Fruit fly (Drosophila melanogaster): ENCODE data around the gene CG2202.

Gene CG2202

dm6 chrX:10832369-10832768 lies 16.2 kb upstream of the CG2202 start (continued):
- TF ChIP-seq sim (GFP tag; IDR thresholded peaks at IDR 0.05) = no peak
- no peak for TF ChIP-seq CG6765 (GFP tag; optimal IDR thresholded peaks at IDR 0.05)
- no peak for TF ChIP-seq Xrp1 (GFP tag; IDR thresholded peaks at IDR 0.05)
- TF ChIP-seq zfh1 (GFP tag; IDR thresholded peaks at IDR 0.05) = peak; percentile 77; the same call in 2 of the 3 replicates
- peak; percentile 16 for TF ChIP-seq CG4707 (GFP tag; optimal IDR thresholded peaks at IDR 0.05)
- peak; percentile 55 for TF ChIP-seq Side (GFP tag; optimal IDR thresholded peaks at IDR 0.05)
- no peak for TF ChIP-seq Hand (GFP tag; optimal IDR thresholded peaks at IDR 0.05)
- no peak for TF ChIP-seq hbn (GFP tag; IDR thresholded peaks at IDR 0.05; ENCODE audit: partially characterized antibody)
- no peak for TF ChIP-seq Awh (GFP tag; IDR thresholded peaks at IDR 0.05)
- peak; percentile 54 for TF ChIP-seq CG8944 (GFP tag; optimal IDR thresholded peaks at IDR 0.05)
- TF ChIP-seq CG18011 (GFP tag; optimal IDR thresholded peaks at IDR 0.05) = no peak
- TF ChIP-seq CG11504 (tag; optimal IDR thresholded peaks at IDR 0.05) = peak; percentile 65
- peak; percentile 48; the same call in 1 of the 2 replicates for TF ChIP-seq CG17328 (GFP tag; IDR thresholded peaks at IDR 0.05)
- no peak for TF ChIP-seq Gsc (GFP tag; IDR thresholded peaks at IDR 0.05)
- no peak for TF ChIP-seq CG32767 (GFP tag; IDR thresholded peaks at IDR 0.05)
- no peak for TF ChIP-seq gsb (GFP tag; IDR thresholded peaks at IDR 0.05)
- peak; percentile 33 for TF ChIP-seq CG4328 (GFP tag; optimal IDR thresholded peaks at IDR 0.05)
- no peak for TF ChIP-seq CG10274 (GFP tag; optimal IDR thresholded peaks at IDR 0.05)
- TF ChIP-seq CG2199 (GFP tag; IDR thresholded peaks at IDR 0.05) = peak; percentile 83
- TF ChIP-seq MESR4 (GFP tag; optimal IDR thresholded peaks at IDR 0.05) = no peak
- TF ChIP-seq sima (GFP tag; optimal IDR thresholded peaks at IDR 0.05) = no peak
- TF ChIP-seq CG31224 (GFP tag; IDR thresholded peaks at IDR 0.05) = no peak
- no peak for TF ChIP-seq corto (GFP tag; optimal IDR thresholded peaks at IDR 0.05)
- no peak for TF ChIP-seq cwo (GFP tag; optimal IDR thresholded peaks at IDR 0.05)
- no peak for TF ChIP-seq CG10321 (GFP tag; IDR thresholded peaks at IDR 0.05)
- peak; percentile 96 for TF ChIP-seq Med (GFP tag)
- TF ChIP-seq Antp (GFP tag; optimal IDR thresholded peaks at IDR 0.05) = peak; percentile 63
- TF ChIP-seq Dbx (GFP tag; IDR thresholded peaks at IDR 0.05) = peak; percentile 74
- no peak for TF ChIP-seq gce (GFP tag; IDR thresholded peaks at IDR 0.05)
- peak; percentile 50 for TF ChIP-seq CG16863 (GFP tag; optimal IDR thresholded peaks at IDR 0.05)
- TF ChIP-seq CG7786 (GFP tag; optimal IDR thresholded peaks at IDR 0.05) = peak; percentile 17
- TF ChIP-seq CG5953 (GFP tag; IDR thresholded peaks at IDR 0.05) = peak; percentile 40; the same call in 1 of the 2 replicates
- TF ChIP-seq CG10366 (GFP tag; IDR thresholded peaks at IDR 0.05) = peak; percentile 55
- 0 out of 3 replicates have a peak, but pooled peaks have one; percentile 13 for TF ChIP-seq croc (GFP tag; conservative IDR thresholded peaks at IDR 0.05)
- TF ChIP-seq dan (GFP tag; IDR thresholded peaks at IDR 0.05) = no peak
- peak; percentile 49 for TF ChIP-seq dmrt11E (tag; optimal IDR thresholded peaks at IDR 0.05)
- TF ChIP-seq CG1832 (GFP tag; optimal IDR thresholded peaks at IDR 0.05) = no peak
- TF ChIP-seq zf30C (GFP tag; optimal IDR thresholded peaks at IDR 0.05) = no peak
- TF ChIP-seq Sry-β (GFP tag; optimal IDR thresholded peaks at IDR 0.05) = no peak
- no peak for TF ChIP-seq Ada2b (GFP tag; IDR thresholded peaks at IDR 0.05)
- peak; percentile 47 for TF ChIP-seq CG9609 (GFP tag; optimal IDR thresholded peaks at IDR 0.05)
- peak; percentile 76 for TF ChIP-seq Ets97D (GFP tag; optimal IDR thresholded peaks at IDR 0.05)
- TF ChIP-seq Dip3 (GFP tag; optimal IDR thresholded peaks at IDR 0.05) = peak; percentile 26
- TF ChIP-seq cg (GFP tag; optimal IDR thresholded peaks at IDR 0.05) = no peak
- peak; percentile 62 for TF ChIP-seq CG9876 (GFP tag; optimal IDR thresholded peaks at IDR 0.05)
- peak; percentile 34; the same call in 1 of the 2 replicates for TF ChIP-seq wor (GFP tag; IDR thresholded peaks at IDR 0.05)
- TF ChIP-seq lmd (GFP tag; IDR thresholded peaks at IDR 0.05) = peak; percentile 68; the same call in 1 of the 2 replicates
- TF ChIP-seq slou (GFP tag; optimal IDR thresholded peaks at IDR 0.05) = peak; percentile 37
- TF ChIP-seq Fer1 (GFP tag; optimal IDR thresholded peaks at IDR 0.05) = peak; percentile 49
- peak; percentile 41 for TF ChIP-seq Ssrp (tag; optimal IDR thresholded peaks at IDR 0.05)
- TF ChIP-seq stwl (tag; optimal IDR thresholded peaks at IDR 0.05) = peak; percentile 70
- TF ChIP-seq NC2β (GFP tag; optimal IDR thresholded peaks at IDR 0.05) = peak; percentile 58
